Worm (Caenorhabditis elegans): ENCODE measurements around the gene urm-1.
A peak's percentile ranks its signal among the peaks of the same experiment; 100 is the strongest.

urm-1 gene

DNA sequence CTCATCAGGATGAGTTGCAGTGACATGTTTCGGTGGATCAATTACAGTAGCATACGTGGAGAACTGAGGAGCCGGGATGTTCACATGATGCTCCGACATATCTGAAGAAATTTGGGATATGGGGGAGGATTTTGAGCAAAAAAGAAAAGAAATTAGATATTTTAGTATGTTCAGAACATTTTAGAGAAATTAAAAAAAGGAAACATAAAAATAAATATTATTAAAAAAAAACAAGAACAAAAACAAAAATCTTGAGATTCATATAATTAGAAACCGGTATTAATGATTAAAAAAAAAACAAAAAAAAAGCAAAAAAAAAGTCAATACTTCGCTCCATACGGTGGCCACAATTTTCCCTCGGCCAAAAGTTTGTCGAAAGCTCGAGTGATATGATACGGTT is 1.5 kb upstream of the urm-1 start, which contains the start of gene rab-33:
rab-33 (minus strand) TSS at position 101 of the 400 bp plus-strand sequence.
- TF ChIP-seq unc-39 (tag; optimal IDR thresholded peaks at IDR 0.05): no peak
- no peak for TF ChIP-seq nhr-67 (tag; optimal IDR thresholded peaks at IDR 0.05)
- no peak for TF ChIP-seq mdl-1 (tag; optimal IDR thresholded peaks at IDR 0.05)
- no peak for TF ChIP-seq ZK546.5 (tag; optimal IDR thresholded peaks at IDR 0.05)
- TF ChIP-seq nhr-237 (tag; optimal IDR thresholded peaks at IDR 0.05): no peak
- TF ChIP-seq skn-1 (tag; optimal IDR thresholded peaks at IDR 0.05): no peak
- TF ChIP-seq nhr-76 (tag; optimal IDR thresholded peaks at IDR 0.05): no peak
- no peak for TF ChIP-seq fos-1 (tag; optimal IDR thresholded peaks at IDR 0.05)

DNA sequence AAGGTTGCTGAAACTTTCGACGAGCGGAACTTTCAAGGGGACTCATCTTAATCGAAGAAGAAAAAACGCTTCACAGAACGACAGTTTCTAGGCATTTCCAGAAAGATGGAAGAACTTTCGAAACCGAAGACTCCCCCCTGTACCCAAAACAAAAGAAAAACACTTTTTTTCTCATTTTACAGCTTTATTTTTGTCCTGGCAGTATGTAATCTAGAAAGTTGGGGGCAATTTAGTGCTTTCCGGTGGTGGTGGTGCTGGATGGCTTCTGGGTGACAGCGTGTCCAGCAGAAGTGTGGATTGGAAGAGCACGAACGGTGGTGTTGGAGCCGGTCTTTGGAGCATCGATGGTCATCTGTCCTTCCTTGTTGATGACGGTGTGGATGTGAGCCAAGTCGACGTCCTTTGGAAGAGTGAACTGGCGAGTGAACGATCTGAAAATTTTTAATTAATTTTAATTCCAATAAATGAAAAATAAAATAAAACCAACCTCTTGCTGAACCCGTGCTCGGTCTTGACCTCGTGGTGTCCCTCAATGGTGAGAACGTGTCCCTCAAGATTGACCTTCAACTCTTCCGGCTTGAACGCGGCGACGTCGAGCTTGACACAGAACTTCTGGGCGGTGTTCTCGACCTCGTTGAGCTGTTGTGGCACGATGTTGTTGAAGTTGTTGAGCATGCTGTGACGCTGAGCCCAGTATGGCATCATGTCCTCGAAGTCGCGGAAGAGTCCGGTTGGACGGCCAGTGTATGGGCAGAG is 841 bp downstream of the urm-1 start:
- TF ChIP-seq nhr-23 (tag; optimal IDR thresholded peaks at IDR 0.05): no peak
- TF ChIP-seq snpc-4 (tag; optimal IDR thresholded peaks at IDR 0.05): no peak
- no peak for TF ChIP-seq unc-62 (GFP tag; optimal IDR thresholded peaks at IDR 0.05)
- TF ChIP-seq elt-2 (tag; optimal IDR thresholded peaks at IDR 0.05): no peak
- TF ChIP-seq nhr-237 (tag; optimal IDR thresholded peaks at IDR 0.05): no peak
- no peak for TF ChIP-seq ceh-9 (tag; optimal IDR thresholded peaks at IDR 0.05)
- TF ChIP-seq aly-2 (tag; optimal IDR thresholded peaks at IDR 0.05): no peak
- TF ChIP-seq lin-39 (tag; optimal IDR thresholded peaks at IDR 0.05): no peak
- no peak for TF ChIP-seq fkh-10 (GFP tag; optimal IDR thresholded peaks at IDR 0.05)
- no peak for TF ChIP-seq eor-1 (tag; optimal IDR thresholded peaks at IDR 0.05)
- no peak for TF ChIP-seq fos-1 (tag; optimal IDR thresholded peaks at IDR 0.05)
- TF ChIP-seq lin-15B (tag; optimal IDR thresholded peaks at IDR 0.05): no peak
- TF ChIP-seq pqm-1 (tag; optimal IDR thresholded peaks at IDR 0.05): no peak
- no peak for TF ChIP-seq tbx-2 (tag; optimal IDR thresholded peaks at IDR 0.05)
- no peak for TF ChIP-seq nhr-43 (tag; optimal IDR thresholded peaks at IDR 0.05; ENCODE audit: poor library complexity, severe bottlenecking)
- TF ChIP-seq mdl-1 (tag; optimal IDR thresholded peaks at IDR 0.05): no peak

DNA sequence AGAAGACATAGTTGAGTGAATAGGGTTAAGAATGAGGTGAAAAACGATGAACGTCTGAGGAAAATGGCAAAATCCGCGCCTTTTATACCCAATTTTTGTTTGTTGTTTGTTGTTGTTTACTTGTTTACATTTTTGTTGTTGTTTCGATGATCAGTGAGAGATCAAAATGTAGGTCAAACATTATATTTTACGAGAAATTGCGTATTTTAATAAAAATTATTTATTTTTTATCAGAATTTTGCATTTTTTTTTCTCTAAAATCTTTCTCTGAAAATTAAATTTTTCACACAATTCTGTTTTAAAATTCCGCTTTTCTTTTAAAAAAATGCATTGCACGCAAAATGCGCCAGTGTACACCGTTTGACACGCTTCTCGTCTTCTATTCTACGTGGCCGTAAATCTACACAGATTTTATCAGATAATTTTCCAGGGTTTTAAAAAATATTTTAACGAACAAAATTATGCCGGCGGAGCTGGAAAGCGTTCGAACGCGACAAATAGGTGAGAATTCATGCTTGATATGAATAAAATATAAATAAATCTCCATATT is 1.5 kb downstream of the urm-1 start, which contains the start of the genes sip-1 and sly-1:
sip-1 (minus strand) TSS at position 103 of the 550 bp plus-strand sequence.
sly-1 (plus strand) TSS at position 360 of the 550 bp plus-strand sequence.
- TF ChIP-seq nhr-25 (tag; optimal IDR thresholded peaks at IDR 0.05): peak; percentile 35
- TF ChIP-seq R02D3.7 (tag; optimal IDR thresholded peaks at IDR 0.05): peak; percentile 86
- peak; percentile 26 for TF ChIP-seq fkh-10 (GFP tag; optimal IDR thresholded peaks at IDR 0.05)
- TF ChIP-seq elt-2 (tag; optimal IDR thresholded peaks at IDR 0.05): peak; percentile 43
- peak; percentile 40 for TF ChIP-seq ceh-28 (tag; optimal IDR thresholded peaks at IDR 0.05)
- no peak for TF ChIP-seq zag-1 (tag; optimal IDR thresholded peaks at IDR 0.05)
- peak; percentile 93 for TF ChIP-seq pha-4 (tag; optimal IDR thresholded peaks at IDR 0.05)
- peak; percentile 67 for TF ChIP-seq skn-1 (tag; optimal IDR thresholded peaks at IDR 0.05)
- TF ChIP-seq snpc-4 (tag; optimal IDR thresholded peaks at IDR 0.05): peak; percentile 90
- TF ChIP-seq tbx-2 (tag; optimal IDR thresholded peaks at IDR 0.05): peak; percentile 54
- no peak for TF ChIP-seq ceh-9 (tag; optimal IDR thresholded peaks at IDR 0.05)
- TF ChIP-seq lin-15B (tag; optimal IDR thresholded peaks at IDR 0.05): peak; percentile 96
- peak; percentile 90 for TF ChIP-seq nhr-23 (tag; optimal IDR thresholded peaks at IDR 0.05)
- TF ChIP-seq aly-2 (tag; optimal IDR thresholded peaks at IDR 0.05): no peak
- peak; percentile 70 for TF ChIP-seq hmg-11 (tag; optimal IDR thresholded peaks at IDR 0.05)
- TF ChIP-seq nhr-43 (tag; optimal IDR thresholded peaks at IDR 0.05; ENCODE audit: poor library complexity, severe bottlenecking): peak; percentile 59
- no peak for TF ChIP-seq ceh-16 (tag; optimal IDR thresholded peaks at IDR 0.05)
- no peak for TF ChIP-seq lin-39 (tag; optimal IDR thresholded peaks at IDR 0.05)
- TF ChIP-seq jun-1 (tag; optimal IDR thresholded peaks at IDR 0.05): peak; percentile 75
- TF ChIP-seq nfya-1 (tag; optimal IDR thresholded peaks at IDR 0.05; ENCODE audit: insufficient read depth): peak; percentile 90
- peak; percentile 6 for TF ChIP-seq pqm-1 (tag; optimal IDR thresholded peaks at IDR 0.05)

DNA sequence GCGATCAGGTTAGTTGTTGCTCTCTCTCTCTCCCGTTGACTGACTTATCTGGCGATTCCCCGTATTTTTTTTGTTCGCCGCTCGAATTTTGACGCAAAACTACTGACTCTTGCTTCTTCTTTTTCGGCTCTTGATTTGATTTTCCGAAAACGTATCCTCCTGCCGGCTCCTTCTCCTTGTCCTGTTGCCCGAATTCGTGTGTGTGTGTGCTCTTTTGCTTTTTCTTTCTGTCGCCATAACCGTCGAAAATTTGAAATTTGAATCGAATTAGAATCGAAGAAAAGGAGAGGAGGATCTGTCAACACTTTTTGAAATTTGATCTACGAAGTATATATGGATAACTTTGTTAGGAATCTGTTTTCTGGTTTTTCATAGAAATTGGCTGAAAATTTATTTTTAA is 7.3 kb downstream of the urm-1 start:
- TF ChIP-seq elt-3 (tag; optimal IDR thresholded peaks at IDR 0.05) (no peak), nhr-76 (tag; optimal IDR thresholded peaks at IDR 0.05) (no peak), eor-1 (tag; optimal IDR thresholded peaks at IDR 0.05) (no peak), ztf-4 (tag; optimal IDR thresholded peaks at IDR 0.05) (no peak), nhr-12 (tag; optimal IDR thresholded peaks at IDR 0.05) (no peak), lin-15B (tag; optimal IDR thresholded peaks at IDR 0.05) (no peak), ztf-11 (tag; optimal IDR thresholded peaks at IDR 0.05) (no peak), fkh-10 (GFP tag; optimal IDR thresholded peaks at IDR 0.05) (peak; percentile 90)
